Worm (Caenorhabditis elegans): ENCODE measurements around the gene marb-1.

DNA sequence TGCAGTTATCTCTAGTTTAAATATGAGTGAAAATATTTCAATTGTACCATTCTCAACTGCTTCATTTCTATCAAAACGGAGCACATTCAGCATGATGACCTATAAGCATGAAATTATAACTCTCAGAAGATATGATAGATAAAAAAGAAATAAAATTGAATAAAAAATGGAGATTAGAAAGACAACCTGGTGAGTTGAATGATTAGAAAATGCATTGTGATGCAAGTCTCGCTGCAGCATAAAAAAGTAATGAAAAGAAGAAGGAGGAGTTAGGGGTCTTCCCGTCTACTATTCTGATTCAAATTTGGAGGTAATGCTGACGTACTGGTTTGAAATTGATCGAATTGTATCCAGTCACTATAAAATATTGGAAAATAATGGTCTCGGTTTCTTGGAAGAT lies 35.9 kb upstream of the marb-1 start, which contains the start of gene sre-15:
- TF ChIP-seq nhr-19 (GFP tag; conservative IDR thresholded peaks at IDR 0.05) = no peak
- no peak for TF ChIP-seq fkh-10 (GFP tag; optimal IDR thresholded peaks at IDR 0.05)
- no peak for TF ChIP-seq jun-1 (tag; optimal IDR thresholded peaks at IDR 0.05)
- TF ChIP-seq fos-1 (tag; optimal IDR thresholded peaks at IDR 0.05) = no peak
- TF ChIP-seq ces-1 (GFP tag; optimal IDR thresholded peaks at IDR 0.05) = no peak
- TF ChIP-seq snpc-4 (tag; optimal IDR thresholded peaks at IDR 0.05) = no peak
- TF ChIP-seq lin-39 (tag; optimal IDR thresholded peaks at IDR 0.05) = no peak
- TF ChIP-seq unc-62 (GFP tag; optimal IDR thresholded peaks at IDR 0.05) = no peak
- no peak for TF ChIP-seq tlp-1 (tag; optimal IDR thresholded peaks at IDR 0.05)
- no peak for TF ChIP-seq lsy-2 (tag; optimal IDR thresholded peaks at IDR 0.05)
- no peak for TF ChIP-seq aha-1 (tag; optimal IDR thresholded peaks at IDR 0.05)
- TF ChIP-seq ceh-90 (tag; optimal IDR thresholded peaks at IDR 0.05) = no peak

All from whole organism, L1 larva.